Worm (Caenorhabditis elegans) whole organism, young adult: ENCODE measurements around the gene bpnt-1.

Experiments
- F33H1.4 ChIP-seq: fragments of 200-800 bp; sonication (Bioruptor generic); IDR thresholded peaks from 2 replicates; pipeline ENCODE4 v1.3.6; 2022; ENCODE audit warnings: missing genetic modification reagents, missing genetic modification characterization, missing compliant biosample characterization
- F39B2.1 ChIP-seq: fragments of 200-800 bp; sonication (Bioruptor generic); IDR thresholded peaks from 2 replicates; pipeline ENCODE4 v1.3.6; 2022; ENCODE audit warnings: missing genetic modification reagents, missing genetic modification characterization, missing compliant biosample characterization
- F57C9.4 ChIP-seq: sonication (generic microtip); optimal IDR thresholded peaks from 2 replicates; lab custom pipeline; 2017; ENCODE audit warnings: mild to moderate bottlenecking, missing genetic modification characterization, missing compliant biosample characterization
- ZK185.1 ChIP-seq: sonication (generic microtip); optimal IDR thresholded peaks from 2 replicates; lab custom pipeline; 2016; ENCODE audit warnings: mild to moderate bottlenecking, missing genetic modification characterization, missing compliant biosample characterization; ENCODE audit not compliant: poor library complexity, severe bottlenecking
- ama-1 ChIP-seq, 3 experiments: fragments of 150-350 bp in 1 of 3; sonication (generic microtip) in 2 of 3; optimal IDR thresholded peaks; 2 replicates each; lab custom pipeline; 2014 to 2018; ENCODE audit warnings: missing biosample characterization in 2 of 3, missing genetic modification characterization in 2 of 3, missing genetic modification reagents in 2 of 3
- aptf-3 ChIP-seq: fragments of 200-800 bp; sonication (Bioruptor generic); IDR thresholded peaks from 2 replicates; pipeline ENCODE4 v1.3.6; 2022; ENCODE audit warnings: missing genetic modification characterization, missing compliant biosample characterization
- atf-7 ChIP-seq: sonication (generic microtip); optimal IDR thresholded peaks from 2 replicates; lab custom pipeline; 2017; ENCODE audit warnings: mild to moderate bottlenecking, missing genetic modification characterization, missing compliant biosample characterization
- athp-1 ChIP-seq: sonication (generic microtip); optimal IDR thresholded peaks from 2 replicates; lab custom pipeline; 2017; ENCODE audit warnings: mild to moderate bottlenecking, missing genetic modification characterization, missing compliant biosample characterization
- cebp-2 ChIP-seq: fragments of 200-800 bp; sonication (Bioruptor generic); IDR thresholded peaks from 2 replicates; pipeline ENCODE4 v1.3.6; 2022; ENCODE audit warnings: missing genetic modification characterization, missing compliant biosample characterization
- ceh-27 ChIP-seq: fragments of 200-800 bp; sonication (Bioruptor generic); optimal IDR thresholded peaks from 2 replicates; lab custom pipeline; 2018; ENCODE audit warnings: mild to moderate bottlenecking, missing genetic modification characterization, moderate library complexity, missing compliant biosample characterization
- ceh-40 ChIP-seq: fragments of 200-800 bp; sonication (Bioruptor generic); IDR thresholded peaks from 2 replicates; pipeline ENCODE4 v1.3.6; 2022; ENCODE audit warnings: missing genetic modification characterization, missing compliant biosample characterization
- ceh-79 ChIP-seq: sonication (generic microtip); optimal IDR thresholded peaks from 2 replicates; lab custom pipeline; 2017; ENCODE audit warnings: mild to moderate bottlenecking, missing genetic modification characterization, missing compliant biosample characterization
- die-1 ChIP-seq: sonication (generic microtip); optimal IDR thresholded peaks from 2 replicates; lab custom pipeline; 2016; ENCODE audit warnings: missing genotype, mild to moderate bottlenecking, missing genetic modification characterization, missing compliant biosample characterization
- dpl-1 ChIP-seq: fragments of 150-350 bp; optimal IDR thresholded peaks from 2 replicates; lab custom pipeline; 2014; ENCODE audit warnings: missing biosample characterization, missing genetic modification reagents, missing genetic modification characterization
- egl-18 ChIP-seq: fragments of 200-800 bp; sonication (Bioruptor generic); IDR thresholded peaks from 2 replicates; pipeline ENCODE4 v1.3.6; 2022; ENCODE audit warnings: missing genetic modification reagents, missing genetic modification characterization, missing compliant biosample characterization
- fkh-3 ChIP-seq: sonication (generic microtip); optimal IDR thresholded peaks from 2 replicates; lab custom pipeline; 2016; ENCODE audit warnings: mild to moderate bottlenecking, missing genetic modification characterization, missing compliant biosample characterization
- gei-17 ChIP-seq: fragments of 200-800 bp; sonication (Bioruptor generic); optimal IDR thresholded peaks from 2 replicates; lab custom pipeline; 2018; ENCODE audit warnings: mild to moderate bottlenecking, missing genetic modification characterization, missing compliant biosample characterization
- hlh-26 ChIP-seq: fragments of 200-800 bp; sonication (Bioruptor generic); conservative IDR thresholded peaks from 2 replicates; pipeline ENCODE4 v1.3.6; 2022; ENCODE audit warnings: missing genetic modification reagents, missing genetic modification characterization, missing compliant biosample characterization
- hmg-20 ChIP-seq: fragments of 200-800 bp; sonication (Bioruptor generic); IDR thresholded peaks from 2 replicates; pipeline ENCODE4 v1.3.6; 2022; ENCODE audit warnings: missing genetic modification reagents, missing genetic modification characterization, missing compliant biosample characterization
- lag-1 ChIP-seq: fragments of 200-800 bp; sonication (Bioruptor generic); IDR thresholded peaks from 2 replicates; pipeline ENCODE4 v1.3.6; 2022; ENCODE audit warnings: missing genetic modification reagents, missing genetic modification characterization, missing compliant biosample characterization
- let-526 ChIP-seq: fragments of 200-800 bp; sonication (Bioruptor generic); IDR thresholded peaks from 2 replicates; pipeline ENCODE4 v1.3.6; 2022; ENCODE audit warnings: missing genetic modification reagents, missing genetic modification characterization, missing compliant biosample characterization
- let-607 ChIP-seq, 2 experiments: fragments of 200-800 bp in 1 of 2; sonication (Bioruptor generic) in 1 of 2; sonication (generic microtip) in 1 of 2; optimal IDR thresholded peaks; 2 replicates each; lab custom pipeline; 2016 to 2018; ENCODE audit warnings: mild to moderate bottlenecking in 2 of 2, missing compliant biosample characterization in 2 of 2, missing genetic modification characterization in 2 of 2, moderate library complexity in 2 of 2, missing genotype in 1 of 2
- lsl-1 ChIP-seq: fragments of 200-800 bp; sonication (Bioruptor generic); optimal IDR thresholded peaks from 2 replicates; lab custom pipeline; 2018; ENCODE audit warnings: mild to moderate bottlenecking, missing genetic modification characterization, moderate library complexity, missing compliant biosample characterization
- madf-10 ChIP-seq: sonication (generic microtip); optimal IDR thresholded peaks from 2 replicates; lab custom pipeline; 2016; ENCODE audit warnings: mild to moderate bottlenecking, missing genetic modification characterization, missing compliant biosample characterization
- mes-4 ChIP-seq: sonication (generic microtip); optimal IDR thresholded peaks from 2 replicates; lab custom pipeline; 2016; ENCODE audit warnings: missing genotype, missing genetic modification characterization, missing compliant biosample characterization
- nfyb-1 ChIP-seq: fragments of 200-800 bp; sonication (Bioruptor generic); IDR thresholded peaks from 2 replicates; pipeline ENCODE4 v1.3.6; 2022; ENCODE audit warnings: missing genetic modification reagents, missing genetic modification characterization, missing compliant biosample characterization
- nhr-90 ChIP-seq: sonication (generic microtip); optimal IDR thresholded peaks from 2 replicates; lab custom pipeline; 2016; ENCODE audit warnings: missing genotype, mild to moderate bottlenecking, missing genetic modification characterization, missing compliant biosample characterization
- sea-2 ChIP-seq: fragments of 200-800 bp; sonication (Bioruptor generic); IDR thresholded peaks from 2 replicates; pipeline ENCODE4 v1.3.6; 2022; ENCODE audit warnings: missing genetic modification characterization, missing compliant biosample characterization
- snpc-3.4 ChIP-seq: sonication (generic microtip); optimal IDR thresholded peaks from 2 replicates; lab custom pipeline; 2017; ENCODE audit warnings: missing genetic modification characterization, mild to moderate bottlenecking, missing compliant biosample characterization, antibody characterized with exemption, moderate library complexity, missing genotype, missing genetic modification reagents
- snpc-4 ChIP-seq, 5 experiments: fragments of 150-350 bp in 1 of 5; sonication (generic microtip) in 4 of 5; optimal IDR thresholded peaks; 2 replicates each; lab custom pipeline; 2014 to 2018; ENCODE audit warnings: missing genetic modification characterization in 5 of 5, missing biosample characterization in 3 of 5, antibody characterized with exemption in 2 of 5, mild to moderate bottlenecking in 2 of 5, missing compliant biosample characterization in 2 of 5, missing genotype in 2 of 5, moderate library complexity in 2 of 5, missing genetic modification reagents in 1 of 5
- sptf-2 ChIP-seq: fragments of 200-800 bp; sonication (Bioruptor generic); optimal IDR thresholded peaks from 2 replicates; lab custom pipeline; 2018; ENCODE audit warnings: mild to moderate bottlenecking, missing genetic modification characterization, missing compliant biosample characterization
- tbp1 ChIP-seq: fragments of 200-800 bp; sonication (Bioruptor generic); optimal IDR thresholded peaks from 2 replicates; lab custom pipeline; 2018; ENCODE audit warnings: mild to moderate bottlenecking, missing genetic modification characterization, missing compliant biosample characterization
- zfh-2 ChIP-seq: fragments of 200-800 bp; sonication (Bioruptor generic); conservative IDR thresholded peaks from 2 replicates; pipeline ENCODE4 v1.3.6; 2022; ENCODE audit warnings: missing genetic modification reagents, missing genetic modification characterization, missing compliant biosample characterization
- ztf-26 ChIP-seq: sonication (generic microtip); optimal IDR thresholded peaks from 2 replicates; lab custom pipeline; 2017; ENCODE audit warnings: missing genetic modification characterization, missing compliant biosample characterization
- ztf-3 ChIP-seq: fragments of 200-800 bp; sonication (Bioruptor generic); optimal IDR thresholded peaks from 2 replicates; lab custom pipeline; 2018; ENCODE audit warnings: mild to moderate bottlenecking, missing genetic modification characterization, missing compliant biosample characterization

bpnt-1 gene

DNA sequence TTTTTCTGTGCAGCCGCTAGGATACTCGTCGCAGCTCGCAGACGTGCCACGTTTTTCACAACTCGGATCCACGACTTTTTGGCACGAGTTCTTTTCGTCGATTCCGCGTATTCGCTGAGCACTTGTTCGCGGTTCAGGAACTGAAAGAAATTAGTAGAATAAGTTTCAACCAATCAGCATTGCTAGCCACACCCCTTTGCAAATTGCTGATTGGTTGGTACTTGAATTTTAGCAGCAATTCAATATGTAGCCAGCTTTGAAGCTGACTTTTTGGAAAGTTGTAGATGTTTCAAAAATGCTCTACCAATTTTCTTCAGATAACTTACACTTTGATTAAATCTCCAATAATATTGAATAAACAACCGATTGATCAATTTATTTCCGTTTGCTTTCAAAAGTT lies 21.2 kb downstream of the bpnt-1 start:
- TF ChIP-seq ceh-40 (GFP tag; lab: Robert Waterston, UW) (no peak), nfyb-1 (GFP tag; lab: Robert Waterston, UW) (peak; percentile 67), ceh-79 (tag; lab: Kevin White, UChicago) (no peak), cebp-2 (GFP tag; lab: Robert Waterston, UW) (no peak), let-607 (tag; optimal IDR thresholded peaks at IDR 0.05; lab: Kevin White, UChicago) (no peak), snpc-3.4 (tag; lab: Kevin White, UChicago) (no peak)

DNA sequence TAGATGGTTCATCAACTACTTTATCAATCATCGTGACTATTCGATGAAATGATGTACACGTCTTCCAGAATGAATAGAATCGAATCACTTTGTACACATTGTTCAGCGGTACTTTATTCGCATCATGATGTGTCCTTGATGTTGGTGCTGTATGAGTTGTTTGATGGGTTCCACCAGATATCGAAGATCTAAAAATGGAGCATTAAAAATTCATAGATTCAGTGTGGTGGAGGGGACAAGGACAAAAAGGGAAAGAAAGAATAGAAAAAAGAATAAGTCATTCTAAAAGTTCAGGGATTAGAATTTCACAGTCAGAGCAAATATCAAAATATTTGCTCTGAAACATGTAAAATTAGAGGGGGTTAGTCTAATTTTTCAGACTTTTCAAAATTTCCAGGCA lies 24.8 kb downstream of the bpnt-1 start:
- TF ChIP-seq hmg-20 (GFP tag; lab: Robert Waterston, UW) (no peak), ceh-27 (GFP tag; lab: Kevin White, UChicago) (no peak), nfyb-1 (GFP tag; lab: Robert Waterston, UW) (no peak), dpl-1 (GFP tag; lab: Kevin White, UChicago) (no peak), F57C9.4 (tag; lab: Kevin White, UChicago) (no peak), let-607 (tag; optimal IDR thresholded peaks at IDR 0.05; lab: Kevin White, UChicago) (no peak)

DNA sequence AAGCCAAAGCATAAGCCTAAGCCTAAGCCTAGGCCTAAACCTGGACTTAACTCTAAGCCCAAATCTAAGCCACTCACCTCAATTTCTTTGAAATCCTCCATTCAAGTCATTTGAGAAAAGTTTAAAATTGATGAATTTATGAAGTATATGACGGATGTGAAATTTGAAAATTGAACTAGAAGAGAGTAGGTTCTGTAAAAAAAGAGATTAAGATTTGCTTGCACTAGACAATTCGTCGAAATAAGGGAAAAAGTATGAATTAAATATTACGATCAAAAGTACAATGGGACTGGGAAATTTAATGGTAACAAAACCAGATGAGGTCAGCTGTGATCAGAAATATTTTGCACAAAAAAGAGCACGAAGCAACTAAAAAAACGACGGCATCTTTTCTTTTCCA lies 33.0 kb downstream of the bpnt-1 start, which contains the start of gene twk-2:
Gene twk-2, minus strand, starts transcription at position 101 of the 400 bp plus-strand sequence.
- no peak for TF ChIP-seq F33H1.4
- no peak for TF ChIP-seq ztf-26 (tag; lab: Kevin White, UChicago)
- no peak for TF ChIP-seq aptf-3
- TF ChIP-seq snpc-4 (GFP tag; optimal IDR thresholded peaks at IDR 0.05; lab: Kevin White, UChicago), result no peak
- TF ChIP-seq snpc-4 (tag; optimal IDR thresholded peaks at IDR 0.05; lab: Kevin White, UChicago), result no peak
- no peak for TF ChIP-seq fkh-3 (tag; lab: Kevin White, UChicago)
- TF ChIP-seq egl-18 (GFP tag; lab: Robert Waterston, UW), result no peak
- no peak for TF ChIP-seq gei-17

DNA sequence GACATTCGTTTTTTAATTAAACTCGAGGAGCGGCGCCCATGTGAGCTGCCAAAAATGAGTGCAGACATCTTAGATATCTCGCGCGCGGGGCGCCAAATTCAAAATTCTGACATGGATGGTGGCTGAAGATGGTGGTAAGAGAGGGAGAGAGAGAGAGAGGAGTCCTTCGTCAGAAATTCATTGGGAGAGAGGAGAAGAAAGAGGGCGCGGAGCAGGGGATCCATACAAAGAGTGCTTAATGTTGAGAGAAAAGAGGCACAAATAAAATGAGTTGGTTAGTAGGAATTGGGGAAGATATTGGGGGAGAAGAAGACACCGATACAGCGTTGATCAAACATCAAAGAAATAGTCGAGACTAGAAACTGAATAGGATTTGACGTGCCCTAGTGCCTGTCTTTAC lies 33.4 kb downstream of the bpnt-1 start:
- TF ChIP-seq zfh-2 (GFP tag; lab: Robert Waterston, UW) (peak; percentile 20; the same call in 1 of the 2 replicates), lsl-1 (GFP tag; lab: Kevin White, UChicago) (no peak), ztf-3 (GFP tag; lab: Kevin White, UChicago) (no peak), madf-10 (tag; lab: Kevin White, UChicago) (no peak), atf-7 (tag; lab: Kevin White, UChicago) (no peak), let-526 (no peak), ZK185.1 (tag; lab: Kevin White, UChicago) (no peak), hmg-20 (GFP tag; lab: Robert Waterston, UW) (no peak), ceh-27 (GFP tag; lab: Kevin White, UChicago) (peak; percentile 6)

DNA sequence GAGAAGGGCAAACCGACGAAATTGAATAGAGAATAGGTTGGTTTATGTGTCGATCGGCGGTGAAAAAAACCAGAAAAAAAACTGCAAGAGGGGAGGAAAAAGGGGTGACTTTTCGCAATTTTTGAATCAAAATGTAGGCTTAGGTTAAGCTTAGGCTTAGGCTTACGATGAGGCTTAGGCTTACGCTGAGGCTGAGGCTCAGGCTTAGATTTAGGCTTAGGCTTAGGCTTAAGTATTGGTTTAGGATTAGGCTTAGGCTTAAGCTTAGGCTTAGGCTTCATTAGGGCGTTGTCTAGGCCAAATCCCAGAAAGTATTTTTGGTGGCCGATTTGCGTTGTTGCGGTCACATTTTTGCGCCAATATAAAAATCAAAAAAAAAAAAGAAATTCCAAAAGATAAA lies 34.8 kb downstream of the bpnt-1 start:
- TF ChIP-seq F39B2.1 (no peak), mes-4 (no peak), lag-1 (no peak), hlh-26 (GFP tag; lab: Robert Waterston, UW) (no peak), tbp1 (GFP tag; lab: Kevin White, UChicago) (no peak), sptf-2 (no peak), cebp-2 (GFP tag; lab: Robert Waterston, UW) (no peak), ama-1 (optimal IDR thresholded peaks at IDR 0.05; lab: Kevin White, UChicago) (no peak), ama-1 (GFP tag; optimal IDR thresholded peaks at IDR 0.05; lab: Kevin White, UChicago) (no peak), die-1 (tag; lab: Kevin White, UChicago) (no peak), sea-2 (GFP tag; lab: Robert Waterston, UW) (no peak), ceh-27 (GFP tag; lab: Kevin White, UChicago) (no peak), ztf-26 (tag; lab: Kevin White, UChicago) (no peak), nhr-90 (no peak), athp-1 (tag; lab: Kevin White, UChicago) (no peak)
